Fruit fly (Drosophila melanogaster) whole organism, pupa: ENCODE measurements around the gene CG5171.
A peak's percentile ranks its signal among the peaks of the same experiment; 100 is the strongest.

ENCODE experiments used
- CG10348 ChIP-seq: fragments of 200-800 bp; sonication (Bioruptor generic); IDR thresholded peaks from 2 replicates; pipeline ENCODE4 v1.3.6; 2022; ENCODE audit warnings: missing biosample characterization, missing genetic modification characterization
- CG12605 ChIP-seq: fragments of 200-800 bp; sonication (Bioruptor generic); IDR thresholded peaks from 2 replicates; pipeline ENCODE4 v1.3.6; 2022; ENCODE audit warnings: missing biosample characterization, missing genetic modification characterization
- CG13204 ChIP-seq: fragments of 200-800 bp; sonication (Bioruptor generic); optimal IDR thresholded peaks from 2 replicates; lab custom pipeline; 2018; ENCODE audit warnings: missing biosample characterization, mild to moderate bottlenecking, missing genetic modification characterization, moderate library complexity
- CG14655 ChIP-seq: fragments of 200-800 bp; sonication (Bioruptor generic); optimal IDR thresholded peaks from 3 replicates; lab custom pipeline; 2017; ENCODE audit warnings: mild to moderate bottlenecking, missing biosample characterization, missing genetic modification reagents, missing genetic modification characterization
- CG15710 ChIP-seq: fragments of 200-800 bp; sonication (Bioruptor generic); optimal IDR thresholded peaks from 2 replicates; lab custom pipeline; 2018; ENCODE audit warnings: missing biosample characterization, mild to moderate bottlenecking, missing genetic modification characterization, moderate library complexity
- CG17806 ChIP-seq: fragments of 200-800 bp; sonication (Bioruptor generic); optimal IDR thresholded peaks from 2 replicates; lab custom pipeline; 2018; ENCODE audit warnings: missing biosample characterization, mild to moderate bottlenecking, missing genetic modification characterization, moderate library complexity
- CG32121 ChIP-seq: fragments of 200-800 bp; sonication (Bioruptor generic); IDR thresholded peaks from 2 replicates; pipeline ENCODE4 v1.3.6; 2022; ENCODE audit warnings: missing biosample characterization, missing genetic modification characterization
- CG34367 ChIP-seq: fragments of 200-800 bp; sonication (Bioruptor generic); optimal IDR thresholded peaks from 2 replicates; lab custom pipeline; 2018; ENCODE audit warnings: missing biosample characterization, mild to moderate bottlenecking, missing genetic modification characterization
- CG4496 ChIP-seq: fragments of 200-800 bp; sonication (Bioruptor generic); IDR thresholded peaks from 3 replicates; pipeline ENCODE4 v1.3.6; 2022; ENCODE audit warnings: missing biosample characterization, missing genetic modification characterization
- CG8159 ChIP-seq: fragments of 200-800 bp; sonication (Bioruptor generic); optimal IDR thresholded peaks from 3 replicates; lab custom pipeline; 2018; ENCODE audit warnings: missing biosample characterization, mild to moderate bottlenecking, missing genetic modification characterization, moderate library complexity
- CG8301 ChIP-seq: fragments of 200-800 bp; sonication (Bioruptor generic); optimal IDR thresholded peaks from 2 replicates; lab custom pipeline; 2018; ENCODE audit warnings: missing biosample characterization, mild to moderate bottlenecking, missing genetic modification characterization
- CG9948 ChIP-seq: fragments of 200-800 bp; sonication (Bioruptor generic); optimal IDR thresholded peaks from 2 replicates; lab custom pipeline; 2018; ENCODE audit warnings: missing biosample characterization, mild to moderate bottlenecking, missing genetic modification characterization, moderate library complexity
- D1 ChIP-seq: fragments of 200-800 bp; sonication (Bioruptor generic); optimal IDR thresholded peaks from 2 replicates; lab custom pipeline; 2018; ENCODE audit warnings: missing biosample characterization, mild to moderate bottlenecking, missing genetic modification characterization, moderate library complexity
- EcR ChIP-seq: fragments of 200-800 bp; sonication (Bioruptor generic); optimal IDR thresholded peaks from 3 replicates; lab custom pipeline; 2019; ENCODE audit warnings: missing biosample characterization, missing genetic modification characterization, mild to moderate bottlenecking, moderate library complexity, missing genetic modification reagents
- Ets98B ChIP-seq: fragments of 200-800 bp; sonication (Bioruptor generic); IDR thresholded peaks from 2 replicates; pipeline ENCODE4 v1.3.6; 2022; ENCODE audit warnings: missing biosample characterization, missing genetic modification characterization
- Pif1A ChIP-seq: fragments of 200-800 bp; sonication (Bioruptor generic); optimal IDR thresholded peaks from 3 replicates; lab custom pipeline; 2016; ENCODE audit warnings: missing biosample characterization, missing genetic modification characterization
- Pif1B ChIP-seq: fragments of 200-800 bp; sonication (Bioruptor generic); optimal IDR thresholded peaks from 3 replicates; lab custom pipeline; 2016; ENCODE audit warnings: missing biosample characterization, missing genetic modification characterization
- Snoo ChIP-seq: fragments of 200-800 bp; sonication (Bioruptor generic); optimal IDR thresholded peaks from 3 replicates; lab custom pipeline; 2017; ENCODE audit warnings: missing biosample characterization, mild to moderate bottlenecking, missing genetic modification characterization, inconsistent platforms
- fd96Ca ChIP-seq: fragments of 200-800 bp; sonication (Bioruptor generic); IDR thresholded peaks from 3 replicates; pipeline ENCODE4 v1.3.6; 2022; ENCODE audit warnings: missing biosample characterization, missing genetic modification characterization
- gl ChIP-seq: fragments of 200-800 bp; sonication (Bioruptor generic); optimal IDR thresholded peaks from 2 replicates; lab custom pipeline; 2018; ENCODE audit warnings: missing biosample characterization, mild to moderate bottlenecking, missing genetic modification characterization
- rn ChIP-seq: fragments of 200-800 bp; sonication (Bioruptor generic); IDR thresholded peaks from 2 replicates; pipeline ENCODE4 v1.3.6; 2022; ENCODE audit warnings: missing biosample characterization, missing genetic modification characterization

CG5171 gene

DNA sequence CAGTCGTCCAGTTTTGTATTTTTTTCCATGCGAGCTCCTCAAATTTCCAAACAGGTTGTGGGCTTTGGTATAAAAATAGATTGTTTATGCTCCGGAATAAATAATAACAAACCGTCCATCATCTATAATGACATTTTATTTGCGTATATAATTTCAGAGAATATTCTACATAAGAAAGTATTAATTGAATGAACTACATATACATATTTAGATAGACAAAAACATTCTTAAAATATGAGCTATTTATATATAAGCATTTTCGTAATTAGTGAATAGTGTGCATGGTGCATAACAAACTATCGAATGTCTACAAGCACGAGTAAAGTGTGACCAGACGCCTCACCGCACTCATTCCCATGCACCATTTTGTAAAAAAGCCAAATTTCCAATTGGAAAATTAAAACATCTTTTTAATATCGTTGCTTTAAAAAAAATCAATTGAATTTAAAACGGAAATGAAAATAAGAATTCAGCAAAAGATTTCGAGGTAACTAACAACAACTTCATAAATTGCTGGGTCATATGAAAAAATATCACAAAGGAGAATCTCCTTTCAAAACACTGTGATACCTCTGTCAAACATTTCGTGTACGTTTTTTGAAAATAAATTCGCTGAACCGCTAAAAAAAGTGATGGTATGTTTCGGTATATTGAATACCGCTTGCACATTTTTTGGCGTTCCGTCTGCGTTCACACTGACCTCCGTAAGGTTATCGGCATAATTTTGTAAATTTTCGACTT lies 25.4 kb downstream of the CG5171 start, which contains the start of gene muc:
muc (plus strand) TSS at position 541 of the 741 bp plus-strand sequence.
- no peak for TF ChIP-seq gl (tag; lab: Kevin White, UChicago)
- no peak for TF ChIP-seq Pif1B (GFP tag; lab: Kevin White, UChicago)
- TF ChIP-seq CG8159 (tag; lab: Kevin White, UChicago): peak; percentile 30
- no peak for TF ChIP-seq CG34367 (tag; lab: Kevin White, UChicago)
- no peak for TF ChIP-seq Snoo (tag; lab: Kevin White, UChicago)
- TF ChIP-seq CG14655 (GFP tag; lab: Kevin White, UChicago): peak; percentile 21
- TF ChIP-seq EcR (GFP tag; lab: Kevin White, UChicago): no peak
- TF ChIP-seq CG9948 (tag; lab: Kevin White, UChicago): no peak
- TF ChIP-seq CG17806 (tag; lab: Kevin White, UChicago): peak; percentile 18
- TF ChIP-seq rn (GFP tag; lab: Robert Waterston, UW): no peak
- peak; percentile 4 for TF ChIP-seq CG8301 (tag; lab: Kevin White, UChicago)
- TF ChIP-seq Pif1A (GFP tag; lab: Kevin White, UChicago): no peak
- peak; percentile 18; the same call in 1 of the 2 replicates for TF ChIP-seq CG12605 (GFP tag; lab: Robert Waterston, UW)
- TF ChIP-seq CG32121 (GFP tag; lab: Robert Waterston, UW): no peak
- TF ChIP-seq CG13204 (GFP tag; lab: Kevin White, UChicago): no peak
- TF ChIP-seq CG4496 (GFP tag; lab: Robert Waterston, UW): no peak
- 0 out of 2 replicates have a peak, but pooled peaks have one; percentile 21 for TF ChIP-seq Ets98B
- TF ChIP-seq CG10348 (GFP tag; lab: Robert Waterston, UW): no peak
- TF ChIP-seq CG15710: peak; percentile 2
- no peak for TF ChIP-seq D1
- no peak for TF ChIP-seq fd96Ca (GFP tag; lab: Robert Waterston, UW)

dm6 chr2L:7427067-7427785 lies 26.1 kb downstream of the CG5171 start:
- TF ChIP-seq Pif1B (GFP tag; lab: Kevin White, UChicago): no peak
- no peak for TF ChIP-seq CG15710
- TF ChIP-seq EcR (GFP tag; lab: Kevin White, UChicago): peak; percentile 17
- no peak for TF ChIP-seq Pif1A (GFP tag; lab: Kevin White, UChicago)
- no peak for TF ChIP-seq CG32121 (GFP tag; lab: Robert Waterston, UW)

DNA sequence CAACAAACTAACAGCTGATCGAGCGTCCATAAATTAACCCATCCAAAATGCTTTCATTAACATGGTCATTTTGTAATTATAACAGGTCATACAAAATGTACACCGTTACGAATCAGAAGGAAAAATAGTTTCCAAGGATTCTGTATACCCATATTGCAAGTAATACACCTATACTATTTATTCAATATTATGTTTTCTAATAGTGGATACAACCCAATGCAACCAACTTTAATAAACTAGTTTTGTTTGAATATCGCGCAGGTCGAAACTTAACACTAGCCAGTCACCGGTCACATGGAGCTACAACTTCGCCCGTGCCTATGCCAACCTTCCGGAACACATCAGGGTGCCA lies 26.6 kb downstream of the CG5171 start:
- TF ChIP-seq fd96Ca (GFP tag; lab: Robert Waterston, UW): no peak
- TF ChIP-seq CG14655 (GFP tag; lab: Kevin White, UChicago): no peak
- TF ChIP-seq CG8301 (tag; lab: Kevin White, UChicago): no peak
- TF ChIP-seq CG10348 (GFP tag; lab: Robert Waterston, UW): no peak
- no peak for TF ChIP-seq CG13204 (GFP tag; lab: Kevin White, UChicago)
- no peak for TF ChIP-seq CG34367 (tag; lab: Kevin White, UChicago)
- TF ChIP-seq D1: no peak
- TF ChIP-seq Pif1A (GFP tag; lab: Kevin White, UChicago): no peak
- no peak for TF ChIP-seq CG17806 (tag; lab: Kevin White, UChicago)
- no peak for TF ChIP-seq Pif1B (GFP tag; lab: Kevin White, UChicago)

DNA sequence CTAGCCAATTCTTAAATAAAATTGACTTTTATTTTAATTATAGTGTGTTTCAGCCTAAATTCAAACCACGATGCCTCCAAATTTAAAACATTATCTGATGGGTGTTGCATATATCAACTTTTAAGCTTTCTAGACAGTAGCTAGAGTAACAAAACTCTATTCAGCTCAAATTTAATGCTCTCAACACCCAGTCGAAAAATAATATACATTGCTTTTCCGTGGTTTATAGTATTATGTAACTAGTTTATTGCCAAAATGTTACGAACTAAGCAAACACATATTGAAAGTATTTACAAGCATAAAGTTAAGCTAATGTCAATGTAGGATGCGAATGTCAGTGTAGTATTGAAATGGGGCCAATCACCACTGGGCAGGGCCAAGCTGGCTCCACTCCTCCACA lies 29.2 kb downstream of the CG5171 start:
- TF ChIP-seq gl (tag; lab: Kevin White, UChicago): no peak
- no peak for TF ChIP-seq CG8301 (tag; lab: Kevin White, UChicago)

DNA sequence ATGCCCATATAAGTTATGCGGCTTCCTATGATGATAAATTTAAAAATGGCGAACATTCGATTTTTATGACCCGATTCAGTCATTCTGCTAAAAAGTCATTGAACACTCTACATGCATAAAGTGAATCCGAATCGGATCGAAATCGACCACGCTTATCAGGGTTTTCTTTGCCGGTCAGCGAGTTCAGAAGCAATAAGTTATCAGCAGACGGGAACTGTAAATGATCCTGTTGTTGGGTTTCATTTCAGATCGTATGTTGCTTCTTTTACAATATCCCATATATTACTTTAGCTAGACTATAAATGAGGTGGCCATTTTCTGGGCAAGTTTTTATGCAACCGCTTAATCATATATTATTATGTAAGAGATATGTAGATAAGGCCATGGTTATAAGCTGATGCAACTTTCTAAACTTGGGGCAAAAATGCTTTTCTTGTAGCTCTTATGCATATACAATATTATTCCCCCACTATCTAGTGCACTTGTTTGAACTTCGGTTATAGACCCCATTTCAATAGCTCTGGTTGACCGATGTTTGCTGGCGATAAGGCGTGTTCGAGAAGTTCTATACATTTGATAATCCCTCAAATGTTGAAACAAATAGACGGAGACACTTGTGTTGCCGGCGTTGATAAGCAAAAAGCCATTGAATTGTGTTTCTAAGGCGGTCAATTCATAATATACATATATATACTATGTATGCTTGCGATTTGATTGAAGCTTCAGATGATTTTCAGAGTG lies 30.9 kb downstream of the CG5171 start:
- TF ChIP-seq CG8159 (tag; lab: Kevin White, UChicago): no peak
- TF ChIP-seq EcR (GFP tag; lab: Kevin White, UChicago): peak; percentile 53
- TF ChIP-seq rn (GFP tag; lab: Robert Waterston, UW): no peak
- TF ChIP-seq CG8301 (tag; lab: Kevin White, UChicago): no peak

DNA sequence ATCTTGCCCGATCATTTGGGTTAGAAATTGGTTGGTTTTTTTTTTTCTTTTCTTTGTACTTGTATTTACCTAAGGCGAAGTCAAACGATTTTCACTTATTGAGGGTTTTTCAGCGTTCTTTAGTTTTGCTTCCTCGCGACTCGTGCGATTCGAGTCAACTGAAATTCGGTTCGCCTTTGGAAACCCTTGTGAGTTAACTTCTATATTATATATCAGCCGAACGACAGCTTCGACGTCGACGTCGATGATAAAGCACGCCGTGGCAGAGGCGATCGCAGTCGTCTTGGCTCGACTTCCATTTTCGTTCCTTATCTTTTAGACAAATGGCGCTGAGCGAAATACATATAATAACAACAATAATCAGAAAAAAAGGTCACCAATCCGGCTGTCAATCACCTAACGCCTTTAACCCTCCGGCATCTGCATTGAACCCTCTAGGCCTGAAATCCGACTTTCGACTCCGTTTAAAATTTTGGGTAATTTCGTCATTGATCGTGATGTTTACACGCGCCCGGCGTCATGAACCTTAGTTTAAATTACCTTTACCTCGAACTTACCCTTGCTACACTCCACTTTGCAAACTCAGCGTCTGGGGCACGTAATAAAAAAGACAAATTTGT lies 32.3 kb downstream of the CG5171 start, which contains the start of gene CG5958:
CG5958 (minus strand) TSS at position 180 of the 620 bp plus-strand sequence.
- TF ChIP-seq EcR (GFP tag; lab: Kevin White, UChicago): peak; percentile 43
- TF ChIP-seq fd96Ca (GFP tag; lab: Robert Waterston, UW): no peak
- TF ChIP-seq, all 21 proteins: peak for 1
